Fruit fly (Drosophila melanogaster): Measurements from ENCODE around the gene CG34290.

DNA sequence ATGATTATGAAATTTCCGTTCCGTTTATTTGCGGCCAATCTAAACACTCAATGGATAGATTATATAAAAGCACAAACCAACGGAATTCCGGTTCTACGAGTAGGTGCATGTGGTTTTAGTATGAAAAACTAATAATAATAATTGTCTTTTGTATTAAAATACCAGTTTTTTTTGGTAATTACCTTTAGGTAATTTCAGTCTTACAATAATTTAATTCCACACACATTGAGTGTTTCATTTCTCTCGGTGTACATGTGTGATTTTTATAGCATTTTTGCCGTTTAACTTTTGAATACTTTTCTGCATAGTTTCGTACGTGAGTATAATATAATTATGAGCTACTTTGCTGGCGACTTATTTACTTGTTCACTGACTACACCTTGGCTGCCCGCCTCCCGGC is 13.4 kb upstream of the CG34290 start:
- TF ChIP-seq CTCF (optimal IDR thresholded peaks at IDR 0.05) = no peak
- TF ChIP-seq CG8478 (optimal IDR thresholded peaks at IDR 0.05) = no peak

All from S2 (cell line).